Worm (Caenorhabditis elegans) whole organism, L4 larva: ENCODE data around the gene W01D2.1.

ENCODE experiments used
- R02D3.7 ChIP-seq: fragments of 150-350 bp; sonication (generic microtip); optimal IDR thresholded peaks from 3 replicates; lab custom pipeline; 2014; ENCODE audit warnings: missing biosample characterization, missing genetic modification characterization
- T20F7.1 ChIP-seq: fragments of 200-800 bp; sonication (Bioruptor generic); optimal IDR thresholded peaks from 2 replicates; lab custom pipeline; 2018; ENCODE audit warnings: mild to moderate bottlenecking, missing genetic modification characterization, missing compliant biosample characterization
- ama-1 ChIP-seq: fragments of 150-350 bp; optimal IDR thresholded peaks from 2 replicates; lab custom pipeline; 2014; ENCODE audit warnings: inconsistent platforms, mixed read lengths
- ceh-28 ChIP-seq: fragments of 150-350 bp; optimal IDR thresholded peaks from 2 replicates; lab custom pipeline; 2014; ENCODE audit warnings: missing biosample characterization, missing genetic modification reagents, missing genetic modification characterization
- ces-1 ChIP-seq: fragments of 150-350 bp; sonication (generic microtip); optimal IDR thresholded peaks from 4 replicates; lab custom pipeline; 2014; ENCODE audit warnings: missing biosample characterization, missing genetic modification reagents, missing genetic modification characterization
- ctbp-1 ChIP-seq: fragments of 200-800 bp; sonication (Bioruptor generic); IDR thresholded peaks from 2 replicates; pipeline ENCODE4 v1.3.6; 2022; ENCODE audit warnings: missing genetic modification reagents, missing genetic modification characterization, missing compliant biosample characterization
- dmd-6 ChIP-seq: fragments of 200-800 bp; sonication (Bioruptor generic); IDR thresholded peaks from 2 replicates; pipeline ENCODE4 v1.3.6; 2022; ENCODE audit warnings: missing genetic modification reagents, missing genetic modification characterization, missing compliant biosample characterization
- dmd-8 ChIP-seq: fragments of 200-800 bp; sonication (Bioruptor generic); IDR thresholded peaks from 2 replicates; pipeline ENCODE4 v1.3.6; 2022; ENCODE audit warnings: missing genetic modification characterization, missing compliant biosample characterization
- dmd-9 ChIP-seq: fragments of 200-800 bp; sonication (Bioruptor generic); IDR thresholded peaks from 2 replicates; pipeline ENCODE4 v1.3.6; 2022; ENCODE audit warnings: missing genetic modification reagents, missing genetic modification characterization, missing compliant biosample characterization
- dpl-1 ChIP-seq: fragments of 150-350 bp; optimal IDR thresholded peaks from 2 replicates; lab custom pipeline; 2014; ENCODE audit warnings: missing biosample characterization, missing genetic modification reagents, missing genetic modification characterization
- duxl-1 ChIP-seq: sonication (generic microtip); optimal IDR thresholded peaks from 2 replicates; lab custom pipeline; 2016; ENCODE audit warnings: mild to moderate bottlenecking, missing genetic modification characterization, moderate library complexity, missing compliant biosample characterization; ENCODE audit not compliant: poor library complexity
- dve-1 ChIP-seq: sonication (generic microtip); optimal IDR thresholded peaks from 2 replicates; lab custom pipeline; 2017; ENCODE audit warnings: antibody characterized with exemption, mild to moderate bottlenecking, missing genetic modification characterization, missing compliant biosample characterization; ENCODE audit not compliant: insufficient read depth
- egl-43 ChIP-seq: fragments of 200-800 bp; sonication (Bioruptor generic); IDR thresholded peaks from 2 replicates; pipeline ENCODE4 v1.3.6; 2022; ENCODE audit warnings: missing genetic modification reagents, missing genetic modification characterization, missing compliant biosample characterization
- fkh-10 ChIP-seq: fragments of 150-350 bp; optimal IDR thresholded peaks from 2 replicates; lab custom pipeline; 2014; ENCODE audit warnings: missing biosample characterization, missing genetic modification reagents, missing genetic modification characterization
- hif-1 ChIP-seq, 2 experiments: sonication (generic microtip); optimal IDR thresholded peaks; 2 replicates each; lab custom pipeline; 2016 to 2017; ENCODE audit warnings: missing compliant biosample characterization in 2 of 2, missing genetic modification characterization in 2 of 2, missing genetic modification reagents in 2 of 2, missing genotype in 2 of 2, mild to moderate bottlenecking in 1 of 2
- hlh-11 ChIP-seq: fragments of 200-800 bp; sonication (Bioruptor generic); optimal IDR thresholded peaks from 2 replicates; lab custom pipeline; 2018; ENCODE audit warnings: mild to moderate bottlenecking, missing genetic modification characterization, missing compliant biosample characterization
- hlh-30 ChIP-seq: sonication (generic microtip); optimal IDR thresholded peaks from 2 replicates; lab custom pipeline; 2017; ENCODE audit warnings: antibody characterized with exemption, mild to moderate bottlenecking, missing genetic modification characterization, missing compliant biosample characterization; ENCODE audit not compliant: insufficient read depth
- hmg-1.1 ChIP-seq: fragments of 200-800 bp; sonication (Bioruptor generic); IDR thresholded peaks from 2 replicates; pipeline ENCODE4 v1.3.6; 2022; ENCODE audit warnings: missing genetic modification reagents, missing genetic modification characterization, missing compliant biosample characterization
- lin-13 ChIP-seq: fragments of 150-350 bp; optimal IDR thresholded peaks from 2 replicates; lab custom pipeline; 2014; ENCODE audit warnings: missing biosample characterization, missing genetic modification reagents, missing genetic modification characterization
- lin-38 ChIP-seq: fragments of 200-800 bp; sonication (Bioruptor generic); IDR thresholded peaks from 2 replicates; pipeline ENCODE4 v1.3.6; 2022; ENCODE audit warnings: missing genetic modification reagents, missing genetic modification characterization, missing compliant biosample characterization
- lsy-2 ChIP-seq, 2 experiments: fragments of 150-350 bp in 1 of 2; sonication (generic microtip) in 1 of 2; optimal IDR thresholded peaks; 2 replicates each; lab custom pipeline; 2014 to 2017; ENCODE audit warnings: missing biosample characterization in 2 of 2, missing genetic modification characterization in 2 of 2
- mep-1 ChIP-seq: fragments of 150-350 bp; sonication (generic microtip); optimal IDR thresholded peaks from 3 replicates; lab custom pipeline; 2014; ENCODE audit warnings: missing biosample characterization, missing genetic modification characterization
- mes-2 ChIP-seq: sonication (generic microtip); optimal IDR thresholded peaks from 2 replicates; lab custom pipeline; 2016; ENCODE audit warnings: missing genotype, mild to moderate bottlenecking, missing genetic modification characterization, missing compliant biosample characterization; ENCODE audit not compliant: poor library complexity, severe bottlenecking
- nhr-11 ChIP-seq: fragments of 150-350 bp; optimal IDR thresholded peaks from 2 replicates; lab custom pipeline; 2014; ENCODE audit warnings: missing biosample characterization, missing genetic modification characterization
- nhr-28 ChIP-seq: fragments of 150-350 bp; optimal IDR thresholded peaks from 2 replicates; lab custom pipeline; 2014; ENCODE audit warnings: missing biosample characterization, missing genetic modification characterization
- nhr-41 ChIP-seq: fragments of 200-800 bp; sonication (Bioruptor generic); IDR thresholded peaks from 2 replicates; pipeline ENCODE4 v1.3.6; 2022; ENCODE audit warnings: missing genetic modification reagents, missing genetic modification characterization, missing compliant biosample characterization
- nhr-42 ChIP-seq: fragments of 200-800 bp; sonication (Bioruptor generic); IDR thresholded peaks from 2 replicates; pipeline ENCODE4 v1.3.6; 2022; ENCODE audit warnings: missing genetic modification characterization, missing compliant biosample characterization
- nhr-6 ChIP-seq: fragments of 150-350 bp; optimal IDR thresholded peaks from 2 replicates; lab custom pipeline; 2014; ENCODE audit warnings: missing biosample characterization, missing genetic modification characterization
- nhr-77 ChIP-seq: fragments of 150-350 bp; optimal IDR thresholded peaks from 2 replicates; lab custom pipeline; 2014; ENCODE audit warnings: missing biosample characterization, missing genetic modification characterization
- pha-4 ChIP-seq, 2 experiments: fragments of 150-350 bp in 1 of 2; fragments of 200-800 bp in 1 of 2; sonication (Bioruptor generic) in 1 of 2; IDR thresholded peaks in 1 of 2; optimal IDR thresholded peaks in 1 of 2; 2 replicates each; pipeline versions ENCODE4 v1.3.6 to Lab custom; 2014 to 2022; ENCODE audit warnings: missing genetic modification characterization in 2 of 2, missing genetic modification reagents in 2 of 2, missing biosample characterization in 1 of 2, missing compliant biosample characterization in 1 of 2
- rbr-2 ChIP-seq: sonication (generic microtip); optimal IDR thresholded peaks from 2 replicates; lab custom pipeline; 2016; ENCODE audit warnings: missing genotype, missing genetic modification characterization, missing compliant biosample characterization
- set-16 ChIP-seq: fragments of 200-800 bp; sonication (Bioruptor generic); IDR thresholded peaks from 2 replicates; pipeline ENCODE4 v1.3.6; 2022; ENCODE audit warnings: missing genetic modification reagents, missing genetic modification characterization, missing compliant biosample characterization
- spr-1 ChIP-seq: sonication (generic microtip); optimal IDR thresholded peaks from 2 replicates; lab custom pipeline; 2016; ENCODE audit warnings: mild to moderate bottlenecking, missing genetic modification characterization, missing compliant biosample characterization
- unc-62 ChIP-seq, 3 experiments: fragments of 150-350 bp in 1 of 3; sonication (generic microtip); optimal IDR thresholded peaks in 2 of 3; peaks in 1 of 3; 1 replicate in 1 of 3; 2 replicates in 2 of 3; lab custom pipeline; 2014 to 2017; ENCODE audit warnings: missing biosample characterization in 3 of 3, missing genetic modification characterization in 3 of 3, missing genetic modification reagents in 3 of 3, missing genotype in 1 of 3
- zfp-3 ChIP-seq: fragments of 200-800 bp; sonication (Bioruptor generic); conservative IDR thresholded peaks from 2 replicates; pipeline ENCODE4 v1.3.6; 2022; ENCODE audit warnings: missing genetic modification reagents, missing genetic modification characterization, missing compliant biosample characterization

W01D2.1 gene

ce11 chrII:14814894-14815568, at the start of gene W01D2.1:
TSS of gene W01D2.1 (plus strand) at chrII:14815518.
- TF ChIP-seq ces-1 (GFP tag; lab: Kevin White, UChicago) (no peak), nhr-6 (peak; percentile 42), lin-38 (GFP tag; lab: Robert Waterston, UW) (peak; percentile 57), lin-13 (GFP tag; lab: Kevin White, UChicago) (peak; percentile 57), duxl-1 (tag; lab: Kevin White, UChicago) (peak; percentile 10), dmd-6 (peak; percentile 30; the same call in 1 of the 2 replicates), dpl-1 (GFP tag; lab: Kevin White, UChicago) (peak; percentile 87), ama-1 (lab: Kevin White, UChicago) (peak; percentile 47), nhr-11 (tag; lab: Kevin White, UChicago) (peak; percentile 11), R02D3.7 (tag; lab: Kevin White, UChicago) (no peak), nhr-41 (GFP tag; lab: Robert Waterston, UW) (no peak), mep-1 (tag; lab: Kevin White, UChicago) (peak; percentile 62), hif-1 (tag; optimal IDR thresholded peaks at IDR 0.05; lab: Kevin White, UChicago) (peak in 1 of 2 experiments; percentile 44), dve-1 (tag; lab: Kevin White, UChicago) (peak; percentile 64), ctbp-1 (no peak), rbr-2 (tag; lab: Kevin White, UChicago) (peak; percentile 18), dmd-8 (GFP tag; lab: Robert Waterston, UW) (no peak), mes-2 (tag; lab: Kevin White, UChicago) (peak; percentile 68), zfp-3 (no peak), lsy-2 (tag; optimal IDR thresholded peaks at IDR 0.05; lab: Kevin White, UChicago) (peak in 1 of 2 experiments; percentile 86), hmg-1.1 (peak; percentile 47; the same call in 1 of the 2 replicates), nhr-77 (tag; lab: Kevin White, UChicago) (peak; percentile 75), hlh-11 (tag; lab: Kevin White, UChicago) (peak; percentile 38), hlh-30 (tag; lab: Kevin White, UChicago) (peak; percentile 74), spr-1 (tag; lab: Kevin White, UChicago) (no peak), nhr-28 (peak; percentile 35), pha-4 (GFP tag; IDR thresholded peaks at IDR 0.05; lab: Robert Waterston, UW) (0 out of 2 replicates have a peak, but pooled peaks have one; percentile 18), pha-4 (tag; optimal IDR thresholded peaks at IDR 0.05; lab: Kevin White, UChicago) (peak; percentile 84), ceh-28 (no peak), nhr-42 (GFP tag; lab: Robert Waterston, UW) (no peak)

ce11 chrII:14765697-14766096, 49.6 kb upstream of the W01D2.1 start:
- peak; percentile 41; the same call in 1 of the 2 replicates for TF ChIP-seq set-16 (GFP tag; lab: Robert Waterston, UW)
- TF ChIP-seq egl-43 (GFP tag; lab: Robert Waterston, UW), result peak; percentile 62; the same call in 1 of the 2 replicates

ce11 chrII:14768804-14769203, 46.5 kb upstream of the W01D2.1 start:
- no peak for TF ChIP-seq R02D3.7 (tag; lab: Kevin White, UChicago)
- TF ChIP-seq fkh-10 (GFP tag; lab: Kevin White, UChicago), result no peak
- TF ChIP-seq dmd-9 (GFP tag; lab: Robert Waterston, UW), result no peak
- TF ChIP-seq ceh-28, result peak; percentile 61

- TF ChIP-seq egl-43 (GFP tag; lab: Robert Waterston, UW) (no peak), T20F7.1 (GFP tag; lab: Kevin White, UChicago) (no peak), set-16 (GFP tag; lab: Robert Waterston, UW) (peak; percentile 72), unc-62 (GFP tag; optimal IDR thresholded peaks at IDR 0.05 in 1 of 2; lab: Kevin White, UChicago) (peak in 1 of 2 experiments; percentile 79), unc-62 (tag; optimal IDR thresholded peaks at IDR 0.05; lab: Kevin White, UChicago) (no peak)
These were observed 44.2 kb upstream of the W01D2.1 start for ce11 chrII:14771096-14771495.
